Fruit fly (Drosophila melanogaster) whole organism, embryonic: ENCODE data around the gene TwdlB.

Source experiments
- Awh ChIP-seq: fragments of 200-800 bp; sonication (Bioruptor generic); IDR thresholded peaks from 2 replicates; pipeline ENCODE4, ENCODE4 v1.3.6; 2022; ENCODE audit warnings: missing biosample characterization, missing genetic modification characterization
- CG10321 ChIP-seq: fragments of 200-800 bp; sonication (Bioruptor generic); IDR thresholded peaks from 2 replicates; pipeline ENCODE4 v1.3.6; 2022; ENCODE audit warnings: missing biosample characterization, missing genetic modification characterization
- CG10366 ChIP-seq: fragments of 200-800 bp; sonication (Bioruptor generic); IDR thresholded peaks from 2 replicates; pipeline ENCODE4 v1.3.6; 2022; ENCODE audit warnings: missing biosample characterization, missing genetic modification characterization
- CG11085 ChIP-seq: fragments of 200-800 bp; sonication (Bioruptor generic); IDR thresholded peaks from 2 replicates; pipeline ENCODE4 v1.3.6; 2022; ENCODE audit warnings: missing biosample characterization, missing genetic modification characterization
- CG15601 ChIP-seq: fragments of 200-800 bp; sonication (Bioruptor generic); optimal IDR thresholded peaks from 3 replicates; lab custom pipeline; 2019; ENCODE audit warnings: missing biosample characterization, mild to moderate bottlenecking, missing genetic modification characterization, moderate library complexity
- CG17361 ChIP-seq: fragments of 200-800 bp; sonication (Bioruptor generic); IDR thresholded peaks from 3 replicates; pipeline ENCODE4 v1.3.6; 2022; ENCODE audit warnings: missing biosample characterization, missing genetic modification characterization
- CG17385 ChIP-seq: fragments of 200-800 bp; sonication (Bioruptor generic); optimal IDR thresholded peaks from 3 replicates; lab custom pipeline; 2018; ENCODE audit warnings: missing biosample characterization, mild to moderate bottlenecking, missing genetic modification characterization
- CG2678 ChIP-seq: fragments of 200-800 bp; sonication (Bioruptor generic); optimal IDR thresholded peaks from 3 replicates; lab custom pipeline; 2019; ENCODE audit warnings: missing biosample characterization, mild to moderate bottlenecking, missing genetic modification characterization, moderate library complexity
- CG2875 ChIP-seq: fragments of 200-800 bp; sonication (Bioruptor generic); optimal IDR thresholded peaks from 2 replicates; lab custom pipeline; 2017; ENCODE audit warnings: missing biosample characterization, mild to moderate bottlenecking, missing genetic modification characterization, missing genetic modification reagents
- CG30431 ChIP-seq: fragments of 200-800 bp; sonication (Bioruptor generic); optimal IDR thresholded peaks from 2 replicates; lab custom pipeline; 2017; ENCODE audit warnings: missing biosample characterization, missing genetic modification characterization
- CG3281 ChIP-seq: fragments of 200-800 bp; sonication (Bioruptor generic); optimal IDR thresholded peaks from 3 replicates; lab custom pipeline; 2017; ENCODE audit warnings: missing biosample characterization, mild to moderate bottlenecking, missing genetic modification characterization
- CG34224 ChIP-seq: fragments of 200-800 bp; sonication (Bioruptor generic); IDR thresholded peaks from 3 replicates; pipeline ENCODE4 v1.3.6; 2022; ENCODE audit warnings: missing biosample characterization, missing genetic modification characterization; ENCODE audit not compliant: partially characterized antibody
- CG4404 ChIP-seq: fragments of 200-800 bp; sonication (Bioruptor generic); IDR thresholded peaks from 2 replicates; pipeline ENCODE4 v1.3.6; 2022; ENCODE audit warnings: missing biosample characterization, missing genetic modification characterization
- CG5245 ChIP-seq: fragments of 200-800 bp; sonication (Bioruptor generic); optimal IDR thresholded peaks from 3 replicates; lab custom pipeline; 2016; ENCODE audit warnings: missing biosample characterization, missing genetic modification characterization
- CG5953 ChIP-seq: fragments of 200-800 bp; sonication (Bioruptor generic); IDR thresholded peaks from 2 replicates; pipeline ENCODE4 v1.3.6; 2022; ENCODE audit warnings: missing biosample characterization, missing genetic modification characterization
- CG6791 ChIP-seq: fragments of 200-800 bp; sonication (Bioruptor generic); IDR thresholded peaks from 3 replicates; pipeline ENCODE4 v1.3.6; 2022; ENCODE audit warnings: missing biosample characterization, missing genetic modification characterization; ENCODE audit not compliant: partially characterized antibody
- CG7372 ChIP-seq: fragments of 200-800 bp; sonication (Bioruptor generic); IDR thresholded peaks from 2 replicates; pipeline ENCODE4 v1.3.6; 2022; ENCODE audit warnings: missing biosample characterization, missing genetic modification characterization
- CG7839 ChIP-seq: fragments of 200-800 bp; sonication (Bioruptor generic); optimal IDR thresholded peaks from 3 replicates; lab custom pipeline; 2018; ENCODE audit warnings: missing biosample characterization, mild to moderate bottlenecking, missing genetic modification characterization, moderate library complexity
- CG8765 ChIP-seq: fragments of 200-800 bp; sonication (Bioruptor generic); IDR thresholded peaks from 2 replicates; pipeline ENCODE4 v1.3.6; 2022; ENCODE audit warnings: missing biosample characterization, missing genetic modification characterization
- CG9797 ChIP-seq: fragments of 200-800 bp; sonication (Bioruptor generic); optimal IDR thresholded peaks from 3 replicates; lab custom pipeline; 2018; ENCODE audit warnings: missing biosample characterization, mild to moderate bottlenecking, missing genetic modification characterization
- CTCF ChIP-seq: fragments of 200-800 bp; sonication (Bioruptor generic); optimal IDR thresholded peaks from 2 replicates; lab custom pipeline; 2017; ENCODE audit warnings: missing biosample characterization, mild to moderate bottlenecking, missing genetic modification characterization, moderate library complexity
- D ChIP-seq, 2 experiments: fragments of 200-800 bp in 1 of 2; fragments of >200 bp in 1 of 2; sonication (Bioruptor generic) in 1 of 2; optimal IDR thresholded peaks; 2 replicates in 1 of 2; 3 replicates in 1 of 2; lab custom pipeline; 2017; ENCODE audit warnings: mild to moderate bottlenecking in 1 of 2, missing biosample characterization in 1 of 2, missing genetic modification characterization in 1 of 2, missing genetic modification reagents in 1 of 2
- D19B ChIP-seq: fragments of 200-800 bp; sonication (Bioruptor generic); optimal IDR thresholded peaks from 2 replicates; lab custom pipeline; 2017; ENCODE audit warnings: missing biosample characterization, mild to moderate bottlenecking, missing genetic modification characterization
- Deaf1 ChIP-seq: fragments of 200-800 bp; optimal IDR thresholded peaks from 3 replicates; lab custom pipeline; 2019; ENCODE audit warnings: missing biosample characterization, mild to moderate bottlenecking, missing genetic modification characterization, moderate library complexity
- Doc2 ChIP-seq: fragments of 200-800 bp; sonication (Bioruptor generic); IDR thresholded peaks from 2 replicates; pipeline ENCODE4 v1.3.6; 2022; ENCODE audit warnings: missing biosample characterization, missing genetic modification characterization
- Drgx ChIP-seq: fragments of 200-800 bp; sonication (Bioruptor generic); IDR thresholded peaks from 2 replicates; pipeline ENCODE4 v1.3.6; 2022; ENCODE audit warnings: missing biosample characterization, missing genetic modification characterization
- Hmx ChIP-seq: fragments of 200-800 bp; sonication (Bioruptor generic); optimal IDR thresholded peaks from 2 replicates; lab custom pipeline; 2016; ENCODE audit warnings: missing biosample characterization, missing genetic modification characterization
- Med ChIP-seq: fragments of 200-800 bp; sonication (Bioruptor generic); peaks from one replicate; lab custom pipeline; 2016; ENCODE audit warnings: missing biosample characterization, missing genetic modification characterization, mild to moderate bottlenecking, inconsistent platforms, moderate library complexity
- NFAT ChIP-seq: fragments of 200-800 bp; sonication (Bioruptor generic); IDR thresholded peaks from 2 replicates; pipeline ENCODE4 v1.3.6; 2022; ENCODE audit warnings: missing biosample characterization, missing genetic modification characterization
- Nf-YC ChIP-seq: fragments of 200-800 bp; optimal IDR thresholded peaks from 3 replicates; lab custom pipeline; 2019; ENCODE audit warnings: missing biosample characterization, mild to moderate bottlenecking, missing genetic modification characterization, moderate library complexity
- Oli ChIP-seq: fragments of 200-800 bp; sonication (Bioruptor generic); optimal IDR thresholded peaks from 2 replicates; lab custom pipeline; 2018; ENCODE audit warnings: missing biosample characterization, mild to moderate bottlenecking, missing genetic modification characterization, moderate library complexity
- Spps ChIP-seq: fragments of 200-800 bp; sonication (Bioruptor generic); optimal IDR thresholded peaks from 2 replicates; lab custom pipeline; 2018; ENCODE audit warnings: missing biosample characterization, mild to moderate bottlenecking, missing genetic modification characterization
- TFAM ChIP-seq: fragments of 200-800 bp; sonication (Bioruptor generic); optimal IDR thresholded peaks from 2 replicates; lab custom pipeline; 2017; ENCODE audit warnings: missing biosample characterization, missing genetic modification characterization, inconsistent platforms
- br ChIP-seq: fragments of >200 bp; optimal IDR thresholded peaks from 2 replicates; lab custom pipeline; 2017
- cad ChIP-seq: fragments of >200 bp; optimal IDR thresholded peaks from 2 replicates; lab custom pipeline; 2017; ENCODE audit warnings: missing biosample characterization, missing genetic modification characterization
- caup ChIP-seq: fragments of 200-800 bp; sonication (Bioruptor generic); optimal IDR thresholded peaks from 3 replicates; lab custom pipeline; 2017; ENCODE audit warnings: missing biosample characterization, mild to moderate bottlenecking, missing genetic modification characterization, moderate library complexity; ENCODE audit not compliant: severe bottlenecking
- croc ChIP-seq: fragments of 200-800 bp; sonication (Bioruptor generic); conservative IDR thresholded peaks from 3 replicates; pipeline ENCODE4 v1.3.6; 2022; ENCODE audit warnings: missing biosample characterization, missing genetic modification characterization
- disco-r ChIP-seq: fragments of 200-800 bp; sonication (Bioruptor generic); optimal IDR thresholded peaks from 2 replicates; lab custom pipeline; 2016; ENCODE audit warnings: missing biosample characterization, missing genetic modification characterization
- exex ChIP-seq: fragments of 200-800 bp; sonication (Bioruptor generic); optimal IDR thresholded peaks from 4 replicates; lab custom pipeline; 2018; ENCODE audit warnings: missing biosample characterization, mild to moderate bottlenecking, missing genetic modification characterization, moderate library complexity
- kah ChIP-seq: fragments of 200-800 bp; sonication (Bioruptor generic); optimal IDR thresholded peaks from 2 replicates; lab custom pipeline; 2018; ENCODE audit warnings: missing biosample characterization, mild to moderate bottlenecking, missing genetic modification characterization
- maf-S ChIP-seq: fragments of 200-800 bp; sonication (Bioruptor generic); optimal IDR thresholded peaks from 2 replicates; lab custom pipeline; 2016; ENCODE audit warnings: missing biosample characterization, missing genetic modification characterization
- nerfin-1 ChIP-seq: fragments of 200-800 bp; sonication (Bioruptor generic); optimal IDR thresholded peaks from 3 replicates; lab custom pipeline; 2019; ENCODE audit warnings: missing biosample characterization, mild to moderate bottlenecking, missing genetic modification characterization, moderate library complexity
- nmo ChIP-seq: fragments of 200-800 bp; sonication (Bioruptor generic); optimal IDR thresholded peaks from 2 replicates; lab custom pipeline; 2018; ENCODE audit warnings: missing biosample characterization, mild to moderate bottlenecking, missing genetic modification characterization, moderate library complexity
- phol ChIP-seq: fragments of 200-800 bp; sonication (Bioruptor generic); optimal IDR thresholded peaks from 3 replicates; lab custom pipeline; 2018; ENCODE audit warnings: missing biosample characterization, mild to moderate bottlenecking, missing genetic modification characterization, moderate library complexity
- pnt ChIP-seq: fragments of 200-800 bp; sonication (Bioruptor generic); optimal IDR thresholded peaks from 3 replicates; lab custom pipeline; 2016; ENCODE audit warnings: missing biosample characterization, missing genetic modification characterization
- pros ChIP-seq: fragments of 200-800 bp; sonication (Bioruptor generic); optimal IDR thresholded peaks from 3 replicates; lab custom pipeline; 2019; ENCODE audit warnings: missing biosample characterization, mild to moderate bottlenecking, missing genetic modification characterization, moderate library complexity
- pum ChIP-seq: fragments of 200-800 bp; sonication (Bioruptor generic); optimal IDR thresholded peaks from 2 replicates; lab custom pipeline; 2016; ENCODE audit warnings: missing biosample characterization, missing genetic modification characterization
- pzg ChIP-seq: fragments of 200-800 bp; sonication (Bioruptor generic); optimal IDR thresholded peaks from 3 replicates; lab custom pipeline; 2018; ENCODE audit warnings: missing biosample characterization, mild to moderate bottlenecking, missing genetic modification characterization, moderate library complexity
- ranshi ChIP-seq: fragments of 200-800 bp; sonication (Bioruptor generic); IDR thresholded peaks from 2 replicates; pipeline ENCODE4 v1.3.6; 2022; ENCODE audit warnings: missing biosample characterization, missing genetic modification characterization
- sisA ChIP-seq: fragments of 200-800 bp; sonication (Bioruptor generic); IDR thresholded peaks from 2 replicates; pipeline ENCODE4 v1.3.6; 2022; ENCODE audit warnings: missing biosample characterization, missing genetic modification characterization
- sqz ChIP-seq: fragments of 200-800 bp; sonication (Bioruptor generic); optimal IDR thresholded peaks from 3 replicates; lab custom pipeline; 2018; ENCODE audit warnings: missing biosample characterization, mild to moderate bottlenecking, missing genetic modification characterization
- zf30C ChIP-seq: fragments of 200-800 bp; sonication (Bioruptor generic); optimal IDR thresholded peaks from 3 replicates; lab custom pipeline; 2018; ENCODE audit warnings: missing biosample characterization, mild to moderate bottlenecking, missing genetic modification characterization

The TwdlB gene

DNA sequence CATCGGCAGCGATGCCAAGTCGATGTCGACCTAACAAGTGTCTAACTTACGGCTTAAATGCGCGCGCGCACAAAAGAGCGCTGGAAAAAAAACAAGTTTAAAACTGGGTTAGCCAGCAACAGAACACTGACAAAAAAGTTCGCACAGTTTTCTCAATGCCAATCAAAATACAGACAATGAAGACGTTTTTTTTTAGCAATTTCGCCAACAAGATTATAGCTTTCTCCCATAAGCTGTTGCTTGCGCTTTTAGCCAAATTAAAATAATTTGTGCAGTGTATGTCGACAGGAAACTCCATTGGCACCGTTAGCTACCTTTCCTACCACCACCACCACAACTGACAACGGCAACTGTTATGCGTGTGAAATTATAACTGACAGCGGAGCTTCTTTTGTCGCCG, 31.3 kb upstream of the TwdlB start (continued):
- TF ChIP-seq caup (GFP tag; lab: Kevin White, UChicago): peak; percentile 55
- peak; percentile 64 for TF ChIP-seq CG2678 (tag; lab: Kevin White, UChicago)
- no peak for TF ChIP-seq Nf-YC (tag; lab: Kevin White, UChicago)
- no peak for TF ChIP-seq CG34224
- no peak for TF ChIP-seq sqz
- TF ChIP-seq nmo: peak; percentile 32
- TF ChIP-seq CG15601 (tag; lab: Kevin White, UChicago): no peak
- no peak for TF ChIP-seq croc (GFP tag; lab: Robert Waterston, UW)
- 0 out of 2 replicates have a peak, but pooled peaks have one; percentile 24 for TF ChIP-seq CG4404 (GFP tag; lab: Robert Waterston, UW)
- TF ChIP-seq CG7839 (tag; lab: Kevin White, UChicago): peak; percentile 55
- TF ChIP-seq CG17361 (GFP tag; lab: Robert Waterston, UW): no peak
- no peak for TF ChIP-seq Deaf1
- TF ChIP-seq NFAT (GFP tag; lab: Robert Waterston, UW): peak; percentile 37; the same call in 1 of the 2 replicates
- no peak for TF ChIP-seq CG2875 (GFP tag; lab: Kevin White, UChicago)
- no peak for TF ChIP-seq phol (tag; lab: Kevin White, UChicago)
- TF ChIP-seq CG30431 (GFP tag; lab: Kevin White, UChicago): peak; percentile 1
- TF ChIP-seq pnt (GFP tag; lab: Kevin White, UChicago): peak; percentile 34
- peak; percentile 56 for TF ChIP-seq CG10366 (GFP tag; lab: Robert Waterston, UW)
- peak; percentile 92 for TF ChIP-seq Med
- no peak for TF ChIP-seq TFAM (GFP tag; lab: Kevin White, UChicago)
- TF ChIP-seq pzg: no peak
- TF ChIP-seq D (optimal IDR thresholded peaks at IDR 0.05; lab: Kevin White, UChicago): no peak
- TF ChIP-seq D (GFP tag; optimal IDR thresholded peaks at IDR 0.05; lab: Kevin White, UChicago): peak; percentile 16
- TF ChIP-seq Awh: no peak
- TF ChIP-seq CG9797 (GFP tag; lab: Kevin White, UChicago): no peak
- TF ChIP-seq ranshi (GFP tag; lab: Robert Waterston, UW): peak; percentile 35; the same call in 1 of the 2 replicates
- TF ChIP-seq CG5953 (GFP tag; lab: Robert Waterston, UW): peak; percentile 37; the same call in 1 of the 2 replicates
- no peak for TF ChIP-seq cad (GFP tag; lab: Kevin White, UChicago)
- peak; percentile 23 for TF ChIP-seq pum (GFP tag; lab: Kevin White, UChicago)
- no peak for TF ChIP-seq zf30C (GFP tag; lab: Kevin White, UChicago)
- TF ChIP-seq CG3281 (GFP tag; lab: Kevin White, UChicago): peak; percentile 63
- no peak for TF ChIP-seq CG6791
- TF ChIP-seq pros (GFP tag; lab: Kevin White, UChicago): no peak
- no peak for TF ChIP-seq D19B (GFP tag; lab: Kevin White, UChicago)
- TF ChIP-seq Spps (tag; lab: Kevin White, UChicago): no peak
- TF ChIP-seq nerfin-1: no peak
- no peak; the same call in 1 of the 2 replicates for TF ChIP-seq Drgx
- peak; percentile 65 for TF ChIP-seq sisA (GFP tag; lab: Robert Waterston, UW)
- peak; percentile 63 for TF ChIP-seq Oli (tag; lab: Kevin White, UChicago)
- TF ChIP-seq Hmx (GFP tag; lab: Kevin White, UChicago): peak; percentile 4
- TF ChIP-seq exex (tag; lab: Kevin White, UChicago): no peak
- no peak for TF ChIP-seq br (lab: Kevin White, UChicago)
- peak; percentile 9; the same call in 1 of the 2 replicates for TF ChIP-seq Doc2 (GFP tag; lab: Robert Waterston, UW)
- no peak for TF ChIP-seq CG8765 (GFP tag; lab: Robert Waterston, UW)
- TF ChIP-seq kah (GFP tag; lab: Kevin White, UChicago): no peak
- TF ChIP-seq CG17385 (GFP tag; lab: Kevin White, UChicago): peak; percentile 17
- TF ChIP-seq CG7372: no peak
- TF ChIP-seq disco-r: no peak
- no peak for TF ChIP-seq CG11085 (GFP tag; lab: Robert Waterston, UW)
- peak; percentile 22 for TF ChIP-seq maf-S (GFP tag; lab: Kevin White, UChicago)
- TF ChIP-seq CG5245 (GFP tag; lab: Kevin White, UChicago): peak; percentile 30
- no peak for TF ChIP-seq CTCF (GFP tag; lab: Kevin White, UChicago)
- TF ChIP-seq CG10321 (GFP tag; lab: Robert Waterston, UW): no peak
